Fruit fly (Drosophila melanogaster) whole organism, embryonic: ENCODE measurements around the gene Leash.

ENCODE experiments used
- C15 ChIP-seq: fragments of 200-800 bp; sonication (Bioruptor generic); IDR thresholded peaks from 3 replicates; pipeline ENCODE4 v1.3.6; 2022; ENCODE audit warnings: missing biosample characterization, missing genetic modification characterization
- CG10543 ChIP-seq: fragments of 200-800 bp; sonication (Bioruptor generic); optimal IDR thresholded peaks from 3 replicates; lab custom pipeline; 2017; ENCODE audit warnings: missing biosample characterization, mild to moderate bottlenecking, missing genetic modification characterization, moderate library complexity
- CG10959 ChIP-seq: fragments of 200-800 bp; sonication (Bioruptor generic); IDR thresholded peaks from 2 replicates; pipeline ENCODE4 v1.3.6; 2022; ENCODE audit warnings: missing biosample characterization, missing genetic modification characterization
- CG14050 ChIP-seq: fragments of 200-800 bp; sonication (Bioruptor generic); IDR thresholded peaks from 3 replicates; pipeline ENCODE4 v1.3.6; 2022; ENCODE audit warnings: missing biosample characterization, missing genetic modification characterization
- CG17328 ChIP-seq: fragments of 200-800 bp; sonication (Bioruptor generic); IDR thresholded peaks from 2 replicates; pipeline ENCODE4 v1.3.6; 2022; ENCODE audit warnings: missing biosample characterization, missing genetic modification characterization
- CG17612 ChIP-seq: fragments of 200-800 bp; sonication (Bioruptor generic); IDR thresholded peaks from 2 replicates; pipeline ENCODE4 v1.3.6; 2022; ENCODE audit warnings: missing biosample characterization, missing genetic modification characterization
- CG1792 ChIP-seq: fragments of 200-800 bp; sonication (Bioruptor generic); optimal IDR thresholded peaks from 2 replicates; lab custom pipeline; 2016; ENCODE audit warnings: missing biosample characterization, missing genetic modification characterization
- CG30020 ChIP-seq: fragments of 200-800 bp; optimal IDR thresholded peaks from 2 replicates; lab custom pipeline; 2019; ENCODE audit warnings: missing biosample characterization, mild to moderate bottlenecking, missing genetic modification characterization, moderate library complexity
- CG4730 ChIP-seq: fragments of 200-800 bp; sonication (Bioruptor generic); IDR thresholded peaks from 2 replicates; pipeline ENCODE4 v1.3.6; 2022; ENCODE audit warnings: missing biosample characterization, missing genetic modification characterization
- CG6254 ChIP-seq: fragments of 200-800 bp; sonication (Bioruptor generic); optimal IDR thresholded peaks from 3 replicates; lab custom pipeline; 2017; ENCODE audit warnings: mild to moderate bottlenecking, missing biosample characterization, missing genetic modification reagents, missing genetic modification characterization
- Camta ChIP-seq: fragments of 200-800 bp; sonication (Bioruptor generic); optimal IDR thresholded peaks from 2 replicates; lab custom pipeline; 2016; ENCODE audit warnings: missing biosample characterization, missing genetic modification characterization
- emc ChIP-seq: fragments of 200-800 bp; sonication (Bioruptor generic); optimal IDR thresholded peaks from 2 replicates; lab custom pipeline; 2016; ENCODE audit warnings: missing biosample characterization, missing genetic modification characterization
- hb ChIP-seq: fragments of 200-800 bp; sonication (Bioruptor generic); IDR thresholded peaks from 3 replicates; pipeline ENCODE4 v1.3.6; 2022; ENCODE audit warnings: missing biosample characterization, missing genetic modification characterization; ENCODE audit not compliant: partially characterized antibody
- vfl ChIP-seq: fragments of 200-800 bp; sonication (Bioruptor generic); optimal IDR thresholded peaks from 2 replicates; lab custom pipeline; 2016; ENCODE audit warnings: missing biosample characterization, missing genetic modification characterization

dm6 chr3R:10875515-10876434 is 9.6 kb upstream of the Leash start, which contains the start of gene Sodh2:
- TF ChIP-seq C15 (GFP tag; lab: Robert Waterston, UW) = no peak
- no peak for TF ChIP-seq CG10959 (GFP tag; lab: Robert Waterston, UW)
- peak; percentile 65 for TF ChIP-seq CG17612 (GFP tag; lab: Robert Waterston, UW)
- peak; percentile 32 for TF ChIP-seq CG14050 (GFP tag; lab: Robert Waterston, UW)
- TF ChIP-seq CG30020 = peak; percentile 40
- TF ChIP-seq vfl (GFP tag; lab: Kevin White, UChicago) = peak; percentile 81
- TF ChIP-seq CG6254 (GFP tag; lab: Kevin White, UChicago) = peak; percentile 56
- peak; percentile 29 for TF ChIP-seq Camta (GFP tag; lab: Kevin White, UChicago)
- TF ChIP-seq CG17328 (GFP tag; lab: Robert Waterston, UW) = peak; percentile 50; the same call in 1 of the 2 replicates
- TF ChIP-seq hb (GFP tag; lab: Robert Waterston, UW) = no peak
- no peak for TF ChIP-seq emc (GFP tag; lab: Kevin White, UChicago)
- TF ChIP-seq CG4730 = no peak
- peak; percentile 93 for TF ChIP-seq CG10543 (GFP tag; lab: Kevin White, UChicago)
- TF ChIP-seq CG1792 = peak; percentile 68
